Worm (Caenorhabditis elegans) whole organism, L4 larva: ENCODE data around the gene ttr-20.

ENCODE experiments used
- D1046.2 ChIP-seq: fragments of 200-800 bp; sonication (Bioruptor generic); IDR thresholded peaks from 2 replicates; pipeline ENCODE4 v1.3.6; 2022; ENCODE audit warnings: missing genetic modification characterization, missing compliant biosample characterization
- F26F4.8 ChIP-seq: fragments of 200-800 bp; sonication (Bioruptor generic); conservative IDR thresholded peaks from 2 replicates; pipeline ENCODE4 v1.3.6; 2022; ENCODE audit warnings: missing genetic modification characterization, missing compliant biosample characterization
- F44E2.7 ChIP-seq: fragments of 200-800 bp; sonication (Bioruptor generic); IDR thresholded peaks from 2 replicates; pipeline ENCODE4 v2.1.2; 2022; ENCODE audit warnings: missing genetic modification characterization, missing compliant biosample characterization
- ZK546.5 ChIP-seq, 2 experiments: sonication (generic microtip); optimal IDR thresholded peaks; 2 replicates each; lab custom pipeline; 2017; ENCODE audit warnings: missing biosample characterization in 2 of 2, missing genetic modification characterization in 2 of 2
- aha-1 ChIP-seq: fragments of 150-350 bp; peaks from one replicate; lab custom pipeline; 2014; ENCODE audit warnings: missing biosample characterization, missing genetic modification characterization
- aly-2 ChIP-seq: sonication (generic microtip); optimal IDR thresholded peaks from 2 replicates; lab custom pipeline; 2018; ENCODE audit warnings: missing biosample characterization, missing genetic modification characterization
- ceh-20 ChIP-seq: fragments of 200-800 bp; sonication (Bioruptor generic); IDR thresholded peaks from 2 replicates; pipeline ENCODE4 v1.3.6; 2022; ENCODE audit warnings: missing genetic modification reagents, missing genetic modification characterization, missing compliant biosample characterization
- ceh-28 ChIP-seq: fragments of 150-350 bp; optimal IDR thresholded peaks from 2 replicates; lab custom pipeline; 2014; ENCODE audit warnings: missing biosample characterization, missing genetic modification reagents, missing genetic modification characterization
- ceh-62 ChIP-seq: sonication (generic microtip); optimal IDR thresholded peaks from 2 replicates; lab custom pipeline; 2017; ENCODE audit warnings: missing biosample characterization, missing genetic modification characterization
- ces-1 ChIP-seq: fragments of 150-350 bp; sonication (generic microtip); optimal IDR thresholded peaks from 4 replicates; lab custom pipeline; 2014; ENCODE audit warnings: missing biosample characterization, missing genetic modification reagents, missing genetic modification characterization
- ctbp-1 ChIP-seq: fragments of 200-800 bp; sonication (Bioruptor generic); IDR thresholded peaks from 2 replicates; pipeline ENCODE4 v1.3.6; 2022; ENCODE audit warnings: missing genetic modification reagents, missing genetic modification characterization, missing compliant biosample characterization
- daf-16 ChIP-seq, 3 experiments: sonication (generic microtip); optimal IDR thresholded peaks; 2 replicates each; lab custom pipeline; 2016 to 2017; ENCODE audit warnings: missing genetic modification characterization in 3 of 3, missing genetic modification reagents in 3 of 3, mild to moderate bottlenecking in 2 of 3, missing compliant biosample characterization in 2 of 3, missing biosample characterization in 1 of 3, moderate library complexity in 1 of 3
- dmd-6 ChIP-seq: fragments of 200-800 bp; sonication (Bioruptor generic); IDR thresholded peaks from 2 replicates; pipeline ENCODE4 v1.3.6; 2022; ENCODE audit warnings: missing genetic modification reagents, missing genetic modification characterization, missing compliant biosample characterization
- dmd-8 ChIP-seq: fragments of 200-800 bp; sonication (Bioruptor generic); IDR thresholded peaks from 2 replicates; pipeline ENCODE4 v1.3.6; 2022; ENCODE audit warnings: missing genetic modification characterization, missing compliant biosample characterization
- dpl-1 ChIP-seq: fragments of 150-350 bp; optimal IDR thresholded peaks from 2 replicates; lab custom pipeline; 2014; ENCODE audit warnings: missing biosample characterization, missing genetic modification reagents, missing genetic modification characterization
- dve-1 ChIP-seq: sonication (generic microtip); optimal IDR thresholded peaks from 2 replicates; lab custom pipeline; 2017; ENCODE audit warnings: antibody characterized with exemption, mild to moderate bottlenecking, missing genetic modification characterization, missing compliant biosample characterization; ENCODE audit not compliant: insufficient read depth
- egl-27 ChIP-seq: sonication (generic microtip); optimal IDR thresholded peaks from 3 replicates; lab custom pipeline; 2017; ENCODE audit warnings: missing biosample characterization, missing genetic modification reagents, missing genetic modification characterization
- egl-43 ChIP-seq: fragments of 200-800 bp; sonication (Bioruptor generic); IDR thresholded peaks from 2 replicates; pipeline ENCODE4 v1.3.6; 2022; ENCODE audit warnings: missing genetic modification reagents, missing genetic modification characterization, missing compliant biosample characterization
- gei-8 ChIP-seq: fragments of 200-800 bp; sonication (Bioruptor generic); optimal IDR thresholded peaks from 2 replicates; lab custom pipeline; 2018; ENCODE audit warnings: mild to moderate bottlenecking, missing genetic modification characterization, missing compliant biosample characterization
- hlh-30 ChIP-seq: sonication (generic microtip); optimal IDR thresholded peaks from 2 replicates; lab custom pipeline; 2017; ENCODE audit warnings: antibody characterized with exemption, mild to moderate bottlenecking, missing genetic modification characterization, missing compliant biosample characterization; ENCODE audit not compliant: insufficient read depth
- hmg-1.1 ChIP-seq: fragments of 200-800 bp; sonication (Bioruptor generic); IDR thresholded peaks from 2 replicates; pipeline ENCODE4 v1.3.6; 2022; ENCODE audit warnings: missing genetic modification reagents, missing genetic modification characterization, missing compliant biosample characterization
- lin-29 ChIP-seq: fragments of 200-800 bp; sonication (Bioruptor generic); IDR thresholded peaks from 2 replicates; pipeline ENCODE4 v1.3.6; 2022; ENCODE audit warnings: missing genetic modification reagents, missing genetic modification characterization, missing compliant biosample characterization
- lir-3 ChIP-seq: sonication (generic microtip); optimal IDR thresholded peaks from 2 replicates; lab custom pipeline; 2016; ENCODE audit warnings: mild to moderate bottlenecking, missing genetic modification characterization, missing compliant biosample characterization
- lsy-2 ChIP-seq, 2 experiments: fragments of 150-350 bp in 1 of 2; sonication (generic microtip) in 1 of 2; optimal IDR thresholded peaks; 2 replicates each; lab custom pipeline; 2014 to 2017; ENCODE audit warnings: missing biosample characterization in 2 of 2, missing genetic modification characterization in 2 of 2
- mdl-1 ChIP-seq, 2 experiments: fragments of 150-350 bp in 1 of 2; sonication (generic microtip) in 1 of 2; optimal IDR thresholded peaks; 2 replicates each; lab custom pipeline; 2014 to 2017; ENCODE audit warnings: missing biosample characterization in 2 of 2, missing genetic modification characterization in 2 of 2
- mep-1 ChIP-seq: fragments of 150-350 bp; sonication (generic microtip); optimal IDR thresholded peaks from 3 replicates; lab custom pipeline; 2014; ENCODE audit warnings: missing biosample characterization, missing genetic modification characterization
- mes-2 ChIP-seq: sonication (generic microtip); optimal IDR thresholded peaks from 2 replicates; lab custom pipeline; 2016; ENCODE audit warnings: missing genotype, mild to moderate bottlenecking, missing genetic modification characterization, missing compliant biosample characterization; ENCODE audit not compliant: poor library complexity, severe bottlenecking
- mxl-2 ChIP-seq: fragments of 200-800 bp; sonication (Bioruptor generic); conservative IDR thresholded peaks from 2 replicates; pipeline ENCODE4 v1.3.6; 2022; ENCODE audit warnings: missing genetic modification reagents, missing genetic modification characterization, missing compliant biosample characterization
- mxl-3 ChIP-seq: fragments of 200-800 bp; sonication (Bioruptor generic); optimal IDR thresholded peaks from 2 replicates; lab custom pipeline; 2018; ENCODE audit warnings: mild to moderate bottlenecking, missing genetic modification characterization, missing compliant biosample characterization
- nhr-10 ChIP-seq: fragments of 150-350 bp; optimal IDR thresholded peaks from 2 replicates; lab custom pipeline; 2014; ENCODE audit warnings: missing biosample characterization, missing genetic modification characterization
- nhr-11 ChIP-seq: fragments of 150-350 bp; optimal IDR thresholded peaks from 2 replicates; lab custom pipeline; 2014; ENCODE audit warnings: missing biosample characterization, missing genetic modification characterization
- nhr-25 ChIP-seq: sonication (generic microtip); optimal IDR thresholded peaks from 2 replicates; lab custom pipeline; 2017; ENCODE audit warnings: missing genetic modification characterization, mild to moderate bottlenecking, missing compliant biosample characterization, antibody characterized with exemption, moderate library complexity, borderline replicate concordance; ENCODE audit not compliant: insufficient read depth
- nhr-28 ChIP-seq: fragments of 150-350 bp; optimal IDR thresholded peaks from 2 replicates; lab custom pipeline; 2014; ENCODE audit warnings: missing biosample characterization, missing genetic modification characterization
- nhr-41 ChIP-seq: fragments of 200-800 bp; sonication (Bioruptor generic); IDR thresholded peaks from 2 replicates; pipeline ENCODE4 v1.3.6; 2022; ENCODE audit warnings: missing genetic modification reagents, missing genetic modification characterization, missing compliant biosample characterization
- nhr-42 ChIP-seq: fragments of 200-800 bp; sonication (Bioruptor generic); IDR thresholded peaks from 2 replicates; pipeline ENCODE4 v1.3.6; 2022; ENCODE audit warnings: missing genetic modification characterization, missing compliant biosample characterization
- nhr-48 ChIP-seq: sonication (generic microtip); optimal IDR thresholded peaks from 2 replicates; lab custom pipeline; 2016; ENCODE audit warnings: mild to moderate bottlenecking, missing genetic modification characterization, missing compliant biosample characterization
- nhr-6 ChIP-seq: fragments of 150-350 bp; optimal IDR thresholded peaks from 2 replicates; lab custom pipeline; 2014; ENCODE audit warnings: missing biosample characterization, missing genetic modification characterization
- nhr-77 ChIP-seq: fragments of 150-350 bp; optimal IDR thresholded peaks from 2 replicates; lab custom pipeline; 2014; ENCODE audit warnings: missing biosample characterization, missing genetic modification characterization
- pha-4 ChIP-seq, 2 experiments: fragments of 150-350 bp in 1 of 2; fragments of 200-800 bp in 1 of 2; sonication (Bioruptor generic) in 1 of 2; IDR thresholded peaks in 1 of 2; optimal IDR thresholded peaks in 1 of 2; 2 replicates each; pipeline versions ENCODE4 v1.3.6 to Lab custom; 2014 to 2022; ENCODE audit warnings: missing genetic modification characterization in 2 of 2, missing genetic modification reagents in 2 of 2, missing biosample characterization in 1 of 2, missing compliant biosample characterization in 1 of 2
- pqm-1 ChIP-seq: sonication (generic microtip); optimal IDR thresholded peaks from 2 replicates; lab custom pipeline; 2017; ENCODE audit warnings: missing biosample characterization, missing genetic modification characterization
- saeg-2 ChIP-seq: fragments of 200-800 bp; sonication (Bioruptor generic); IDR thresholded peaks from 2 replicates; pipeline ENCODE4 v1.3.6; 2022; ENCODE audit warnings: missing genetic modification reagents, missing genetic modification characterization, missing compliant biosample characterization
- snpc-1.2 ChIP-seq: fragments of 200-800 bp; sonication (Bioruptor generic); IDR thresholded peaks from 2 replicates; pipeline ENCODE4 v1.3.6; 2022; ENCODE audit warnings: missing genetic modification reagents, missing genetic modification characterization, missing compliant biosample characterization
- tag-97 ChIP-seq: fragments of 200-800 bp; sonication (Bioruptor generic); IDR thresholded peaks from 2 replicates; pipeline ENCODE4 v1.3.6; 2022; ENCODE audit warnings: missing genetic modification characterization, missing compliant biosample characterization
- unc-62 ChIP-seq, 3 experiments: fragments of 150-350 bp in 1 of 3; sonication (generic microtip); optimal IDR thresholded peaks in 2 of 3; peaks in 1 of 3; 1 replicate in 1 of 3; 2 replicates in 2 of 3; lab custom pipeline; 2014 to 2017; ENCODE audit warnings: missing biosample characterization in 3 of 3, missing genetic modification characterization in 3 of 3, missing genetic modification reagents in 3 of 3, missing genotype in 1 of 3
- zfp-3 ChIP-seq: fragments of 200-800 bp; sonication (Bioruptor generic); conservative IDR thresholded peaks from 2 replicates; pipeline ENCODE4 v1.3.6; 2022; ENCODE audit warnings: missing genetic modification reagents, missing genetic modification characterization, missing compliant biosample characterization
- zip-11 ChIP-seq: fragments of 200-800 bp; sonication (Bioruptor generic); IDR thresholded peaks from 2 replicates; pipeline ENCODE4 v1.3.6; 2022; ENCODE audit warnings: missing genetic modification characterization, missing compliant biosample characterization
- ztf-7 ChIP-seq: fragments of 150-350 bp; optimal IDR thresholded peaks from 2 replicates; lab custom pipeline; 2014; ENCODE audit warnings: missing biosample characterization, missing genetic modification characterization

Gene ttr-20

ce11 chrIV:4212733-4213132 lies 33.9 kb upstream of the ttr-20 start (continued):
- peak; percentile 46 for TF ChIP-seq dve-1 (tag; lab: Kevin White, UChicago)
- no peak for TF ChIP-seq ceh-28 (tag; lab: Kevin White, UChicago)
- no peak for TF ChIP-seq nhr-10 (tag; lab: Kevin White, UChicago)
- TF ChIP-seq, all 104 proteins: peak for 18

ce11 chrIV:4215349-4215748 lies 31.2 kb upstream of the ttr-20 start:
- no peak for TF ChIP-seq mxl-2 (GFP tag; lab: Robert Waterston, UW)
- peak; percentile 80 for TF ChIP-seq mep-1 (tag; lab: Kevin White, UChicago)
- TF ChIP-seq egl-43 (GFP tag; lab: Robert Waterston, UW), result no peak
- peak; percentile 90 for TF ChIP-seq nhr-28 (tag; lab: Kevin White, UChicago)
- TF ChIP-seq F26F4.8 (GFP tag; lab: Robert Waterston, UW), result no peak
- no peak for TF ChIP-seq aly-2
- TF ChIP-seq zip-11 (GFP tag; lab: Robert Waterston, UW), result no peak
- TF ChIP-seq aha-1 (tag; lab: Kevin White, UChicago), result peak; percentile 37
- TF ChIP-seq snpc-1.2 (GFP tag; lab: Robert Waterston, UW), result no peak
- peak; percentile 91 for TF ChIP-seq hlh-30
- TF ChIP-seq hmg-1.1 (GFP tag; lab: Robert Waterston, UW), result peak; percentile 50; the same call in 1 of the 2 replicates
- TF ChIP-seq mes-2, result peak; percentile 35
- TF ChIP-seq nhr-41, result no peak
- TF ChIP-seq nhr-42 (GFP tag; lab: Robert Waterston, UW), result no peak
- TF ChIP-seq pqm-1 (tag; lab: Kevin White, UChicago), result no peak
- peak; percentile 47 to 78 for TF ChIP-seq lsy-2 (tag; optimal IDR thresholded peaks at IDR 0.05; lab: Kevin White, UChicago)
- peak; percentile 28 for TF ChIP-seq nhr-11 (tag; lab: Kevin White, UChicago)
- peak; percentile 82 for TF ChIP-seq dve-1 (tag; lab: Kevin White, UChicago)
- TF ChIP-seq mdl-1 (tag; optimal IDR thresholded peaks at IDR 0.05; lab: Kevin White, UChicago), result peak; percentile 19 to 90
- TF ChIP-seq F44E2.7 (GFP tag; lab: Robert Waterston, UW), result no peak
- TF ChIP-seq nhr-25 (tag; lab: Kevin White, UChicago), result no peak
- TF ChIP-seq mxl-3 (GFP tag; lab: Kevin White, UChicago), result peak; percentile 85
- TF ChIP-seq D1046.2 (GFP tag; lab: Robert Waterston, UW), result no peak
- no peak for TF ChIP-seq ces-1
- peak; percentile 39 for TF ChIP-seq nhr-6 (tag; lab: Kevin White, UChicago)
- no peak for TF ChIP-seq lir-3 (tag; lab: Kevin White, UChicago)
- no peak for TF ChIP-seq zfp-3
- TF ChIP-seq unc-62 (GFP tag; optimal IDR thresholded peaks at IDR 0.05 in 1 of 2; lab: Kevin White, UChicago), result peak in 1 of 2 experiments; percentile 96
- no peak for TF ChIP-seq unc-62 (tag; optimal IDR thresholded peaks at IDR 0.05; lab: Kevin White, UChicago)
- TF ChIP-seq dpl-1 (GFP tag; lab: Kevin White, UChicago), result peak; percentile 36
- no peak for TF ChIP-seq pha-4 (GFP tag; IDR thresholded peaks at IDR 0.05; lab: Robert Waterston, UW)
- TF ChIP-seq pha-4 (tag; optimal IDR thresholded peaks at IDR 0.05; lab: Kevin White, UChicago), result peak; percentile 88
- TF ChIP-seq ctbp-1 (GFP tag; lab: Robert Waterston, UW), result no peak
- no peak for TF ChIP-seq lin-29 (GFP tag; lab: Robert Waterston, UW)
- TF ChIP-seq ztf-7 (tag; lab: Kevin White, UChicago), result no peak
- TF ChIP-seq nhr-48, result peak; percentile 37
- peak; percentile 53 for TF ChIP-seq dmd-6
- 0 out of 2 replicates have a peak, but pooled peaks have one; percentile 44 for TF ChIP-seq tag-97 (GFP tag; lab: Robert Waterston, UW)
- TF ChIP-seq ceh-20 (GFP tag; lab: Robert Waterston, UW), result no peak
- no peak for TF ChIP-seq dmd-8 (GFP tag; lab: Robert Waterston, UW)
- no peak for TF ChIP-seq ceh-62
- TF ChIP-seq daf-16 (GFP tag; optimal IDR thresholded peaks at IDR 0.05; lab: Kevin White, UChicago), result no peak
- TF ChIP-seq daf-16 (tag; optimal IDR thresholded peaks at IDR 0.05; lab: Kevin White, UChicago), result peak; percentile 88
- no peak for TF ChIP-seq ZK546.5 (tag; optimal IDR thresholded peaks at IDR 0.05; lab: Kevin White, UChicago)
- no peak for TF ChIP-seq egl-27 (tag; lab: Kevin White, UChicago)
- TF ChIP-seq nhr-77 (tag; lab: Kevin White, UChicago), result no peak
- no peak for TF ChIP-seq gei-8 (GFP tag; lab: Kevin White, UChicago)
- no peak for TF ChIP-seq saeg-2 (GFP tag; lab: Robert Waterston, UW)
